Worm (Caenorhabditis elegans) whole organism, L1 larva: ENCODE data around the gene spe-10.
"Not testable (repeated sequence)": the region's sequence is repeated elsewhere in the genome, so short reads cannot be mapped to it uniquely, and the experiment has no call there.

Experiments
- dsc-1 ChIP-seq: sonication (generic microtip); optimal IDR thresholded peaks from 2 replicates; lab custom pipeline; 2016; ENCODE audit warnings: mild to moderate bottlenecking, missing genetic modification characterization, missing compliant biosample characterization
- egl-27 ChIP-seq, 2 experiments: fragments of 150-350 bp in 1 of 2; sonication (generic microtip); optimal IDR thresholded peaks; 3 replicates each; lab custom pipeline; 2017 to 2018; ENCODE audit warnings: missing biosample characterization in 2 of 2, missing genetic modification characterization in 2 of 2, missing genetic modification reagents in 2 of 2
- nhr-12 ChIP-seq: sonication (generic microtip); optimal IDR thresholded peaks from 2 replicates; lab custom pipeline; 2017; ENCODE audit warnings: missing biosample characterization, missing genetic modification characterization
- nhr-84 ChIP-seq: sonication (generic microtip); optimal IDR thresholded peaks from 2 replicates; lab custom pipeline; 2017; ENCODE audit warnings: missing biosample characterization, missing genetic modification characterization
- rnt-1 ChIP-seq: sonication (generic microtip); optimal IDR thresholded peaks from 2 replicates; lab custom pipeline; 2016; ENCODE audit warnings: mild to moderate bottlenecking, missing genetic modification characterization, moderate library complexity, missing compliant biosample characterization
- swsn-7 ChIP-seq: sonication (generic microtip); optimal IDR thresholded peaks from 2 replicates; lab custom pipeline; 2016; ENCODE audit warnings: missing genetic modification characterization, missing compliant biosample characterization

DNA sequence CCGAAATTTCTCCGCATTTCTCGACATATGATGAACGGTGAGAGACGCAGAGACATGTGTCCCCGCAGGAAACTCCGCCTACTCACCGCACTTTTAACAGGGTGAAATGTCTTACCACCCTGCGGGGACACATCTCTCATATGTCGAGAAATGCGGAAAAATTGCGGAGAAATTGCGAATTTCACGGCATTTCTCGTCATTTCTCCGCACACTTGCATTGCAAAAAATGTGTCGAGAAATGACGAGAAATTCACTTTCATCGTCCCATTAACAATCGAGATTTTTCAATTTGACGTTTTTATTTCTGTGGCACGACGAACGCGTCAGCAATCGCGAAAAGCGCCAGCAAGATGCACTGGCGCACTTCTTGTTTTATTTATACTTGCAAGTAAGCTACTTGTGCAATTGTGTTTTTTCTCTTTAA, 42.1 kb upstream of the spe-10 start, which contains the start of gene K07C5.13:
- TF ChIP-seq nhr-84 (tag; lab: Kevin White, UChicago); nhr-12 (tag; lab: Kevin White, UChicago); egl-27 (tag; optimal IDR thresholded peaks at IDR 0.05; lab: Kevin White, UChicago): not testable (repeated sequence)
- TF ChIP-seq rnt-1: peak; percentile 85
- TF ChIP-seq dsc-1 (tag; lab: Kevin White, UChicago): peak; percentile 83
- TF ChIP-seq swsn-7 (tag; lab: Kevin White, UChicago): peak; percentile 88
